Worm (Caenorhabditis elegans) whole organism, young adult: ENCODE measurements around the gene C35D10.6.

Experiments
- B0261.1 ChIP-seq: sonication (generic microtip); optimal IDR thresholded peaks from 2 replicates; lab custom pipeline; 2016; ENCODE audit warnings: mild to moderate bottlenecking, missing genetic modification characterization, moderate library complexity, missing compliant biosample characterization
- B0336.3 ChIP-seq: fragments of 200-800 bp; sonication (Bioruptor generic); IDR thresholded peaks from 2 replicates; pipeline ENCODE4 v1.3.6; 2022; ENCODE audit warnings: missing genetic modification characterization, missing compliant biosample characterization
- D2030.7 ChIP-seq: fragments of 200-800 bp; sonication (Bioruptor generic); IDR thresholded peaks from 2 replicates; pipeline ENCODE4 v1.3.6; 2022; ENCODE audit warnings: missing genetic modification reagents, missing genetic modification characterization, missing compliant biosample characterization
- F23B12.7 ChIP-seq: sonication (generic microtip); optimal IDR thresholded peaks from 2 replicates; lab custom pipeline; 2017; ENCODE audit warnings: missing genetic modification characterization, mild to moderate bottlenecking, missing compliant biosample characterization, antibody characterized with exemption, moderate library complexity; ENCODE audit not compliant: insufficient read depth
- F33H1.4 ChIP-seq: fragments of 200-800 bp; sonication (Bioruptor generic); IDR thresholded peaks from 2 replicates; pipeline ENCODE4 v1.3.6; 2022; ENCODE audit warnings: missing genetic modification reagents, missing genetic modification characterization, missing compliant biosample characterization
- F39B2.1 ChIP-seq: fragments of 200-800 bp; sonication (Bioruptor generic); IDR thresholded peaks from 2 replicates; pipeline ENCODE4 v1.3.6; 2022; ENCODE audit warnings: missing genetic modification reagents, missing genetic modification characterization, missing compliant biosample characterization
- F52B5.7 ChIP-seq: sonication (generic microtip); optimal IDR thresholded peaks from 2 replicates; lab custom pipeline; 2016; ENCODE audit warnings: mild to moderate bottlenecking, missing genetic modification characterization, missing compliant biosample characterization
- F57A8.1 ChIP-seq: fragments of 200-800 bp; sonication (Bioruptor generic); optimal IDR thresholded peaks from 2 replicates; lab custom pipeline; 2018; ENCODE audit warnings: mild to moderate bottlenecking, missing genetic modification characterization, moderate library complexity, missing compliant biosample characterization
- F57C9.4 ChIP-seq: sonication (generic microtip); optimal IDR thresholded peaks from 2 replicates; lab custom pipeline; 2017; ENCODE audit warnings: mild to moderate bottlenecking, missing genetic modification characterization, missing compliant biosample characterization
- K12H6.12 ChIP-seq: fragments of 200-800 bp; sonication (Bioruptor generic); optimal IDR thresholded peaks from 2 replicates; lab custom pipeline; 2018; ENCODE audit warnings: mild to moderate bottlenecking, missing genetic modification characterization, missing compliant biosample characterization
- T07F8.4 ChIP-seq: sonication (generic microtip); optimal IDR thresholded peaks from 2 replicates; lab custom pipeline; 2016; ENCODE audit warnings: mild to moderate bottlenecking, missing genetic modification characterization, moderate library complexity, missing compliant biosample characterization
- Y95B8A.8 ChIP-seq: fragments of 200-800 bp; sonication (Bioruptor generic); IDR thresholded peaks from 2 replicates; pipeline ENCODE4 v1.3.6; 2022; ENCODE audit warnings: missing genetic modification reagents, missing genetic modification characterization, missing compliant biosample characterization
- ZK185.1 ChIP-seq: sonication (generic microtip); optimal IDR thresholded peaks from 2 replicates; lab custom pipeline; 2016; ENCODE audit warnings: mild to moderate bottlenecking, missing genetic modification characterization, missing compliant biosample characterization; ENCODE audit not compliant: poor library complexity, severe bottlenecking
- athp-1 ChIP-seq: sonication (generic microtip); optimal IDR thresholded peaks from 2 replicates; lab custom pipeline; 2017; ENCODE audit warnings: mild to moderate bottlenecking, missing genetic modification characterization, missing compliant biosample characterization
- cebp-2 ChIP-seq: fragments of 200-800 bp; sonication (Bioruptor generic); IDR thresholded peaks from 2 replicates; pipeline ENCODE4 v1.3.6; 2022; ENCODE audit warnings: missing genetic modification characterization, missing compliant biosample characterization
- ceh-27 ChIP-seq: fragments of 200-800 bp; sonication (Bioruptor generic); optimal IDR thresholded peaks from 2 replicates; lab custom pipeline; 2018; ENCODE audit warnings: mild to moderate bottlenecking, missing genetic modification characterization, moderate library complexity, missing compliant biosample characterization
- ceh-40 ChIP-seq: fragments of 200-800 bp; sonication (Bioruptor generic); IDR thresholded peaks from 2 replicates; pipeline ENCODE4 v1.3.6; 2022; ENCODE audit warnings: missing genetic modification characterization, missing compliant biosample characterization
- ceh-79 ChIP-seq: sonication (generic microtip); optimal IDR thresholded peaks from 2 replicates; lab custom pipeline; 2017; ENCODE audit warnings: mild to moderate bottlenecking, missing genetic modification characterization, missing compliant biosample characterization
- dox-1 ChIP-seq: fragments of 200-800 bp; sonication (Bioruptor generic); IDR thresholded peaks from 2 replicates; pipeline ENCODE4 v1.3.6; 2022; ENCODE audit warnings: missing genetic modification reagents, missing genetic modification characterization, missing compliant biosample characterization
- efl-1 ChIP-seq: fragments of 150-350 bp; optimal IDR thresholded peaks from 2 replicates; lab custom pipeline; 2014; ENCODE audit warnings: missing biosample characterization, missing genetic modification reagents, missing genetic modification characterization
- egl-44 ChIP-seq: fragments of 200-800 bp; sonication (Bioruptor generic); IDR thresholded peaks from 2 replicates; pipeline ENCODE4 v1.3.6; 2022; ENCODE audit warnings: missing genetic modification reagents, missing genetic modification characterization, missing compliant biosample characterization
- him-1 ChIP-seq: sonication (generic microtip); optimal IDR thresholded peaks from 2 replicates; lab custom pipeline; 2016; ENCODE audit warnings: missing genotype, missing genetic modification reagents, missing genetic modification characterization, missing compliant biosample characterization
- hlh-26 ChIP-seq: fragments of 200-800 bp; sonication (Bioruptor generic); conservative IDR thresholded peaks from 2 replicates; pipeline ENCODE4 v1.3.6; 2022; ENCODE audit warnings: missing genetic modification reagents, missing genetic modification characterization, missing compliant biosample characterization
- hsf-1 ChIP-seq: fragments of 200-800 bp; sonication (Bioruptor generic); IDR thresholded peaks from 2 replicates; pipeline ENCODE4 v1.3.6; 2022; ENCODE audit warnings: missing genetic modification reagents, missing genetic modification characterization, missing compliant biosample characterization
- let-526 ChIP-seq: fragments of 200-800 bp; sonication (Bioruptor generic); IDR thresholded peaks from 2 replicates; pipeline ENCODE4 v1.3.6; 2022; ENCODE audit warnings: missing genetic modification reagents, missing genetic modification characterization, missing compliant biosample characterization
- lin-26 ChIP-seq: fragments of 200-800 bp; sonication (Bioruptor generic); IDR thresholded peaks from 2 replicates; pipeline ENCODE4 v1.3.6; 2022; ENCODE audit warnings: missing genetic modification reagents, missing genetic modification characterization, missing compliant biosample characterization
- lin-35 ChIP-seq, 3 experiments: fragments of 150-350 bp in 2 of 3; sonication (generic microtip) in 1 of 3; optimal IDR thresholded peaks; 2 replicates each; lab custom pipeline; 2014 to 2018; ENCODE audit warnings: missing biosample characterization in 3 of 3, missing genetic modification characterization in 3 of 3, missing genetic modification reagents in 3 of 3
- lsl-1 ChIP-seq: fragments of 200-800 bp; sonication (Bioruptor generic); optimal IDR thresholded peaks from 2 replicates; lab custom pipeline; 2018; ENCODE audit warnings: mild to moderate bottlenecking, missing genetic modification characterization, moderate library complexity, missing compliant biosample characterization
- madf-6 ChIP-seq: fragments of 200-800 bp; sonication (Bioruptor generic); IDR thresholded peaks from 2 replicates; pipeline ENCODE4 v1.3.6; 2022; ENCODE audit warnings: missing genetic modification reagents, missing genetic modification characterization, missing compliant biosample characterization
- madf-8 ChIP-seq: fragments of 200-800 bp; sonication (Bioruptor generic); conservative IDR thresholded peaks from 2 replicates; pipeline ENCODE4 v1.3.6; 2022; ENCODE audit warnings: missing genetic modification reagents, missing genetic modification characterization, missing compliant biosample characterization
- mel-28 ChIP-seq: sonication (generic microtip); optimal IDR thresholded peaks from 2 replicates; lab custom pipeline; 2016; ENCODE audit warnings: borderline replicate concordance, mild to moderate bottlenecking, missing genetic modification characterization, missing compliant biosample characterization
- mes-4 ChIP-seq: sonication (generic microtip); optimal IDR thresholded peaks from 2 replicates; lab custom pipeline; 2016; ENCODE audit warnings: missing genotype, missing genetic modification characterization, missing compliant biosample characterization
- nhr-80 ChIP-seq: sonication (generic microtip); optimal IDR thresholded peaks from 2 replicates; lab custom pipeline; 2016; ENCODE audit warnings: missing genetic modification characterization, missing compliant biosample characterization
- nhr-90 ChIP-seq: sonication (generic microtip); optimal IDR thresholded peaks from 2 replicates; lab custom pipeline; 2016; ENCODE audit warnings: missing genotype, mild to moderate bottlenecking, missing genetic modification characterization, missing compliant biosample characterization
- pbrm-1 ChIP-seq: fragments of 200-800 bp; sonication (Bioruptor generic); IDR thresholded peaks from 2 replicates; pipeline ENCODE4 v1.3.6; 2022; ENCODE audit warnings: missing genetic modification reagents, missing genetic modification characterization, missing compliant biosample characterization
- sea-2 ChIP-seq: fragments of 200-800 bp; sonication (Bioruptor generic); IDR thresholded peaks from 2 replicates; pipeline ENCODE4 v1.3.6; 2022; ENCODE audit warnings: missing genetic modification characterization, missing compliant biosample characterization
- snpc-1.3 ChIP-seq: sonication (generic microtip); optimal IDR thresholded peaks from 2 replicates; lab custom pipeline; 2017; ENCODE audit warnings: missing genetic modification characterization, mild to moderate bottlenecking, missing compliant biosample characterization, antibody characterized with exemption, moderate library complexity, missing genotype, missing genetic modification reagents; ENCODE audit not compliant: insufficient read depth
- snpc-3.4 ChIP-seq: sonication (generic microtip); optimal IDR thresholded peaks from 2 replicates; lab custom pipeline; 2017; ENCODE audit warnings: missing genetic modification characterization, mild to moderate bottlenecking, missing compliant biosample characterization, antibody characterized with exemption, moderate library complexity, missing genotype, missing genetic modification reagents
- somi-1 ChIP-seq: fragments of 200-800 bp; sonication (Bioruptor generic); optimal IDR thresholded peaks from 2 replicates; lab custom pipeline; 2018; ENCODE audit warnings: mild to moderate bottlenecking, missing genetic modification characterization, missing compliant biosample characterization
- unc-62 ChIP-seq: fragments of 150-350 bp; optimal IDR thresholded peaks from 2 replicates; lab custom pipeline; 2014; ENCODE audit warnings: missing biosample characterization, missing genetic modification reagents, missing genetic modification characterization
- xnd-1 ChIP-seq: sonication (generic microtip); optimal IDR thresholded peaks from 2 replicates; lab custom pipeline; 2016; ENCODE audit warnings: missing genotype, missing genetic modification reagents, missing genetic modification characterization, missing compliant biosample characterization
- ztf-25 ChIP-seq: fragments of 200-800 bp; sonication (Bioruptor generic); IDR thresholded peaks from 2 replicates; pipeline ENCODE4 v1.3.6; 2022; ENCODE audit warnings: missing genetic modification reagents, missing genetic modification characterization, missing compliant biosample characterization
- ztf-28 ChIP-seq: fragments of 200-800 bp; sonication (Bioruptor generic); IDR thresholded peaks from 2 replicates; pipeline ENCODE4 v1.3.6; 2022; ENCODE audit warnings: missing genetic modification reagents, missing genetic modification characterization, missing compliant biosample characterization
- ztf-6 ChIP-seq: fragments of 200-800 bp; sonication (Bioruptor generic); IDR thresholded peaks from 2 replicates; pipeline ENCODE4 v1.3.6; 2022; ENCODE audit warnings: missing genetic modification reagents, missing genetic modification characterization, missing compliant biosample characterization

C35D10.6 gene

DNA sequence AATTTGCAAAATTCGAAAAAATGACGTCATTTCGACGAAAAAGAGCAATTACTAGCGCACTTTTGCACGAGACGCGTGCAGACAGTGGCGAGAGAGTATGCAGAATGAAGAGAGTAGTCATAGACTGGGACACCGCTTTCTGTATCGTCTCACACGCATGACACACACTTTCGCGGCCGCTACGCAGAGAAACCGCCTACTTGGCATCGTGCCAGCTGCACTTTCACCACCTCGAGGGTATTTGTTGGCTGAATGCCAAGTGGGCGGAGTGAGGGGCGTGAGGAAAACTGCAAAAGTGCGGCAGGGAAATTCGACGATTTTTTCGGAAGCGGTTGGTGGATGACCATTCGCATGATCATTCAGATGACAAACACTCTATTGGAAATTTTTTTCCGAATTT lies 40.6 kb downstream of the C35D10.6 start (continued):
- TF ChIP-seq lin-35 (GFP tag; optimal IDR thresholded peaks at IDR 0.05; lab: Kevin White, UChicago) (peak in 2 of 3 experiments; percentile 68 to 96), B0336.3 (peak; percentile 100), pbrm-1 (peak; percentile 97), ceh-40 (no peak)

DNA sequence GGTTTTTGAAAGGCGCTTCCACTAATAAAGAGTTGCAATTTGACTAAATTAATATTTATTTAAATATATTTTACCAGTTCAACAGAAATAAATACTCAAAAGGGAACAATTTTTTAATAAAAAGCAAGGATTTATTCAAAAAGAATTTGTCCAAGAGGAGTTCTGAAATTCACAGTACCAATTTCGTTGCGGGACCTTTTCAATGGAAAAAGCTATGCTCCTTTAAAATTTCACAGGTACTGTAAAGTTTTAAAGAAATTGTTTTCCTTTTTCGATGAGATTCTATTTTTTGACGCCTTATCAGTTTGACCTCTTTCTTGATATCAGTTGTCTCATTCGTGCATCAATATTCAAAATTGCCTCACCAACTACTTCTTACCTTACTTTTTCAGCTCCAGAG lies 41.1 kb downstream of the C35D10.6 start, which contains the start of gene tag-340:
TSS of gene tag-340 (plus strand) at position 249 of the 400 bp plus-strand sequence.
- TF ChIP-seq egl-44, result no peak
- peak; percentile 63 for TF ChIP-seq snpc-3.4 (tag; lab: Kevin White, UChicago)
- no peak for TF ChIP-seq mel-28 (tag; lab: Kevin White, UChicago)
- no peak for TF ChIP-seq athp-1 (tag; lab: Kevin White, UChicago)
- TF ChIP-seq T07F8.4 (tag; lab: Kevin White, UChicago), result no peak
- TF ChIP-seq efl-1 (GFP tag; lab: Kevin White, UChicago), result peak; percentile 23
- no peak for TF ChIP-seq ceh-79 (tag; lab: Kevin White, UChicago)
- no peak for TF ChIP-seq somi-1 (GFP tag; lab: Kevin White, UChicago)
- no peak for TF ChIP-seq F23B12.7 (tag; lab: Kevin White, UChicago)
- TF ChIP-seq madf-8, result peak; percentile 47; the same call in 1 of the 2 replicates
- peak; percentile 58 for TF ChIP-seq snpc-1.3
- TF ChIP-seq madf-6 (GFP tag; lab: Robert Waterston, UW), result peak; percentile 85
- TF ChIP-seq xnd-1 (tag; lab: Kevin White, UChicago), result peak; percentile 51
- TF ChIP-seq K12H6.12 (tag; lab: Kevin White, UChicago), result no peak
- no peak for TF ChIP-seq nhr-90 (tag; lab: Kevin White, UChicago)
- TF ChIP-seq lsl-1 (GFP tag; lab: Kevin White, UChicago), result peak; percentile 88
- TF ChIP-seq F33H1.4, result peak; percentile 90
- peak; percentile 63 for TF ChIP-seq D2030.7 (GFP tag; lab: Robert Waterston, UW)
- no peak for TF ChIP-seq B0261.1 (tag; lab: Kevin White, UChicago)
- no peak for TF ChIP-seq unc-62 (GFP tag; lab: Kevin White, UChicago)

DNA sequence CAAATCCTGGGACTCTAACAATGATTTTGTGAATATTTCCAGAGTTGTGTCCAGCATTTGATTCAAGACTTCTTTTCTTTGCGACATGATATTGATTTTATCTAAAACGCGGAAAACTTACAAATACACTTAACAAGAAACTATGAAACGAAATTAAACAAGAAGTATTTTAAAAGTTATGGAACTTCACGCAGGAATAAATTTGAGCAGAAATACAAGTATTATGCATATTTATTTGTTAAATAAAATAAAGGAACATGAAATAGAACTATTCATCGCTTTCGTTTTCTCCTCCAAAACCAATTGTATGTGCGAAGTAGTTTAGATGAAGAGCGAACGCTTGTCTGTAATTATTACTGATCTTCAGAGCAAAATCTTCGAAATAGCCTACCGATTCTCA lies 44.6 kb downstream of the C35D10.6 start, which contains the start of gene kbp-2:
TSS of gene kbp-2 (minus strand) at position 101 of the 400 bp plus-strand sequence.
- no peak for TF ChIP-seq F39B2.1 (GFP tag; lab: Robert Waterston, UW)
- TF ChIP-seq mes-4 (tag; lab: Kevin White, UChicago), result no peak
- TF ChIP-seq hsf-1 (GFP tag; lab: Robert Waterston, UW), result no peak
- TF ChIP-seq madf-6 (GFP tag; lab: Robert Waterston, UW), result no peak
- TF ChIP-seq egl-44, result no peak
- no peak for TF ChIP-seq ceh-27 (GFP tag; lab: Kevin White, UChicago)
- TF ChIP-seq, all 124 proteins: peak for 0

DNA sequence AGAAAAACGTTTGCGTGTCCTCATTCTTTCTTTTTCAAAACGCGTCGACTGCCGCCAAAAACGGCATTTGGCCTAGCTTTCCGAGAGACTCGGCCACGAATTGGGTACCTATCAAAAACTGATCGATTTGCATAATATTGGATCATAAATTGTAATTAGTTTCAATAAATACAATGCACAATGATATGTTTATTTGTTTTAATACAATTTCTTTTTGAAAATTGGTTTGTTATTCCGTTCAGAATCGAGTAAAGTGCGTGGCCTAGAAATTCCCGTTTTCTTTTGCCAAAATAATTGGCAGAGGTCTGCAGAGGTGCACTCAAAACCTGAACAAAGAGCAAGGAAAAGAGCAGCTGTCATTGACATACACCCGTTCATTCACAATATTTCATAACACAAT lies 46.3 kb downstream of the C35D10.6 start, which contains the start of gene F26F4.8:
TSS of gene F26F4.8 (minus strand) at position 69 of the 400 bp plus-strand sequence.
- TF ChIP-seq F52B5.7 (no peak), ZK185.1 (peak; percentile 5), ztf-25 (GFP tag; lab: Robert Waterston, UW) (no peak), B0336.3 (no peak), efl-1 (GFP tag; lab: Kevin White, UChicago) (peak; percentile 20), cebp-2 (GFP tag; lab: Robert Waterston, UW) (no peak), dox-1 (peak; percentile 43; the same call in 1 of the 2 replicates), F57A8.1 (GFP tag; lab: Kevin White, UChicago) (no peak), lin-26 (GFP tag; lab: Robert Waterston, UW) (no peak), sea-2 (GFP tag; lab: Robert Waterston, UW) (no peak), let-526 (no peak), F57C9.4 (no peak), nhr-80 (tag; lab: Kevin White, UChicago) (peak; percentile 51), ztf-6 (no peak), him-1 (tag; lab: Kevin White, UChicago) (peak; percentile 7), Y95B8A.8 (GFP tag; lab: Robert Waterston, UW) (no peak), ztf-28 (GFP tag; lab: Robert Waterston, UW) (no peak), hlh-26 (no peak)
